Fruit fly (Drosophila melanogaster) whole organism, embryonic: ENCODE data around the gene CG34303.

Experiments used
- CG7556 ChIP-seq: fragments of 200-800 bp; sonication (Bioruptor generic); optimal IDR thresholded peaks from 2 replicates; lab custom pipeline; 2017; ENCODE audit warnings: missing biosample characterization, mild to moderate bottlenecking, missing genetic modification characterization
- ato ChIP-seq: fragments of 200-800 bp; sonication (Bioruptor generic); IDR thresholded peaks from 2 replicates; pipeline ENCODE4 v1.3.6; 2022; ENCODE audit warnings: missing biosample characterization, missing genetic modification characterization; ENCODE audit not compliant: partially characterized antibody

DNA sequence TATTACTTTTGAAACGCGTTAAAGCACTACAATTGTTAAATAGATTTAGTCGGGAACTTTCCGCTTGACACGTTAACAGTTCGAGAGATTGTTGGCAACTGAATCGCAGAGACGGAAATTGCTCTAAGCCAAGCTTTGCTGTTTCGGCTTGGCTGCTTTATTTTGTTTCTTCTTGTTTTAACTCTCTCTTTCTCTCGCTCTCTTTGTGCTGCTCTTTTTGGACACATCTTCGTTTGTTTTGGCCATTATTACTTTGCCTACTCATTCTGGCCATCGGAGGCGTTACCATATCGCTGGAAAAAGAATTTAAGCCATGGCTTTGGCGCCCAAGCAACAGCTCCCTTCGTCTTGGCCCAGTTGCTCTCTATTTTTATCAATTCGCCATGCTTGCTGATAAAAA is 37.8 kb upstream of the CG34303 start, which contains the start of gene CG12814:
- no peak for TF ChIP-seq ato
- no peak for TF ChIP-seq CG7556 (GFP tag; lab: Kevin White, UChicago)
